Worm (Caenorhabditis elegans): ENCODE measurements around the gene end-3.

Gene end-3

ce11 chrV:14008353-14008859 lies 6.1 kb upstream of the end-3 start (continued):
- TF ChIP-seq zfh-2 (GFP tag; conservative IDR thresholded peaks at IDR 0.05) (no peak), pbrm-1 (GFP tag; IDR thresholded peaks at IDR 0.05) (peak; percentile 59; the same call in 1 of the 2 replicates), fkh-3 (tag; optimal IDR thresholded peaks at IDR 0.05) (no peak), xnd-1 (tag; optimal IDR thresholded peaks at IDR 0.05) (no peak), dox-1 (GFP tag; IDR thresholded peaks at IDR 0.05) (peak; percentile 59; the same call in 1 of the 2 replicates), zim-3 (tag; optimal IDR thresholded peaks at IDR 0.05) (peak; percentile 27), sea-2 (GFP tag; IDR thresholded peaks at IDR 0.05) (no peak), madf-10 (tag; optimal IDR thresholded peaks at IDR 0.05) (peak; percentile 22), Y95B8A.8 (GFP tag; IDR thresholded peaks at IDR 0.05) (no peak), nhr-90 (tag; optimal IDR thresholded peaks at IDR 0.05) (peak; percentile 17), D2030.7 (GFP tag; IDR thresholded peaks at IDR 0.05) (no peak), Y56A3A.18 (GFP tag; IDR thresholded peaks at IDR 0.05) (peak; percentile 65; the same call in 1 of the 2 replicates), ztf-26 (tag; optimal IDR thresholded peaks at IDR 0.05) (peak; percentile 47), rcor-1 (GFP tag; IDR thresholded peaks at IDR 0.05) (peak; percentile 41), cebp-1 (GFP tag; IDR thresholded peaks at IDR 0.05) (no peak), cebp-1 (tag; optimal IDR thresholded peaks at IDR 0.05) (peak; percentile 40), ztf-18 (tag; optimal IDR thresholded peaks at IDR 0.05) (peak; percentile 37), athp-1 (tag; optimal IDR thresholded peaks at IDR 0.05) (peak; percentile 49), lin-35 (GFP tag; optimal IDR thresholded peaks at IDR 0.05) (peak in 1 of 3 experiments; percentile 33), nfya-2 (GFP tag; IDR thresholded peaks at IDR 0.05) (peak; percentile 76; the same call in 1 of the 2 replicates), Y67H2A.10 (GFP tag; conservative IDR thresholded peaks at IDR 0.05) (no peak)

DNA sequence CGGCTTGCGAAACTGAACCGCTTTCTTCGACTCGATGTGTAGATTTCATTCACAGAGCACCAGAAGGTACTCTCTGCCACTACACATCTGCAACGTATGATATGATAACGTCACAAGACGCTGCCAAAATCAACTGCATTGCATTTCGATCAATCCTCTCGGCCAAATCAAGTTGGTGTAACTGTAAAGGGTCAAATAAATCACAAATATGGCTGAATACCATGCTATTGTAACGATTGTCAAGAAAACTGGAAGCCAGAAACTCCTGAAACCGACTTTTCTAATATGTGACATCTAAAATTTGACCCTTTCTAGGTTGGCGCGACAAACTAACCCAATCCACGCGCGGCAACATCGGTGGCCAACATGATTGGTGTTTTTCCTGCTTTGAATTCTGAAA lies 4.5 kb upstream of the end-3 start:
- TF ChIP-seq T26A5.8 (tag; optimal IDR thresholded peaks at IDR 0.05) (no peak), lin-40 (tag; optimal IDR thresholded peaks at IDR 0.05) (no peak), mcd-1 (GFP tag; IDR thresholded peaks at IDR 0.05) (no peak), F23B12.7 (tag; optimal IDR thresholded peaks at IDR 0.05; ENCODE audit: insufficient read depth) (no peak), snpc-1.1 (tag; optimal IDR thresholded peaks at IDR 0.05; ENCODE audit: insufficient read depth) (no peak), madf-3 (GFP tag; IDR thresholded peaks at IDR 0.05) (no peak), nfya-1 (tag; optimal IDR thresholded peaks at IDR 0.05; ENCODE audit: borderline replicate concordance, insufficient read depth) (no peak), zfh-2 (GFP tag; conservative IDR thresholded peaks at IDR 0.05) (no peak), K12H6.12 (tag; optimal IDR thresholded peaks at IDR 0.05) (no peak), efl-1 (GFP tag; optimal IDR thresholded peaks at IDR 0.05) (no peak), nhr-27 (tag; optimal IDR thresholded peaks at IDR 0.05) (no peak), somi-1 (GFP tag; optimal IDR thresholded peaks at IDR 0.05) (no peak), ceh-58 (GFP tag; IDR thresholded peaks at IDR 0.05) (no peak), gei-17 (GFP tag; optimal IDR thresholded peaks at IDR 0.05) (no peak), Y56A3A.18 (GFP tag; IDR thresholded peaks at IDR 0.05) (no peak), ceh-79 (tag; optimal IDR thresholded peaks at IDR 0.05) (no peak), egrh-3 (GFP tag; IDR thresholded peaks at IDR 0.05) (no peak), C06A6.2 (GFP tag; conservative IDR thresholded peaks at IDR 0.05) (no peak), F57C9.4 (tag; optimal IDR thresholded peaks at IDR 0.05) (no peak), chd-7 (tag; optimal IDR thresholded peaks at IDR 0.05) (no peak)

Measured in whole organism, young adult.